Worm (Caenorhabditis elegans) whole organism, mixed stage, embryonic: ENCODE data around the gene cht-1.

ENCODE experiments used
- blmp-1 ChIP-seq: fragments of 150-350 bp; optimal IDR thresholded peaks from 2 replicates; lab custom pipeline; 2014; ENCODE audit warnings: missing biosample characterization, missing genetic modification characterization
- elt-3 ChIP-seq: fragments of 150-350 bp; optimal IDR thresholded peaks from 2 replicates; lab custom pipeline; 2014; ENCODE audit warnings: missing biosample characterization, missing genetic modification characterization
- lin-13 ChIP-seq: fragments of 150-350 bp; optimal IDR thresholded peaks from 2 replicates; lab custom pipeline; 2014; ENCODE audit warnings: missing biosample characterization, missing genetic modification characterization
- ztf-11 ChIP-seq: fragments of 150-350 bp; optimal IDR thresholded peaks from 2 replicates; lab custom pipeline; 2014; ENCODE audit warnings: missing biosample characterization, missing genetic modification characterization

ce11 chrX:3393562-3393961 lies 6.3 kb downstream of the cht-1 start, which contains the start of gene slcf-2:
- no peak for TF ChIP-seq blmp-1 (tag; lab: Kevin White, UChicago)
- TF ChIP-seq elt-3 (tag; lab: Kevin White, UChicago), result no peak
- TF ChIP-seq ztf-11 (tag; lab: Kevin White, UChicago), result no peak
- no peak for TF ChIP-seq lin-13
